Fruit fly (Drosophila melanogaster) whole organism, embryonic: ENCODE measurements around the gene CG42271.

Experiments
- Bteb2 ChIP-seq: fragments of 200-800 bp; sonication (Bioruptor generic); optimal IDR thresholded peaks from 2 replicates; lab custom pipeline; 2016; ENCODE audit warnings: missing biosample characterization, missing genetic modification characterization
- CG10147 ChIP-seq: fragments of 200-800 bp; sonication (Bioruptor generic); optimal IDR thresholded peaks from 2 replicates; lab custom pipeline; 2019; ENCODE audit warnings: missing biosample characterization, mild to moderate bottlenecking, missing genetic modification characterization, moderate library complexity
- CG11504 ChIP-seq: fragments of 200-800 bp; sonication (Bioruptor generic); optimal IDR thresholded peaks from 3 replicates; lab custom pipeline; 2019; ENCODE audit warnings: missing biosample characterization, mild to moderate bottlenecking, missing genetic modification characterization, moderate library complexity
- CG12071 ChIP-seq: fragments of 200-800 bp; sonication (Bioruptor generic); optimal IDR thresholded peaks from 3 replicates; lab custom pipeline; 2018; ENCODE audit warnings: missing biosample characterization, mild to moderate bottlenecking, missing genetic modification characterization
- CG12219 ChIP-seq: fragments of 200-800 bp; sonication (Bioruptor generic); optimal IDR thresholded peaks from 3 replicates; lab custom pipeline; 2018; ENCODE audit warnings: missing biosample characterization, mild to moderate bottlenecking, missing genetic modification characterization
- CG12299 ChIP-seq: fragments of 200-800 bp; sonication (Bioruptor generic); optimal IDR thresholded peaks from 2 replicates; lab custom pipeline; 2018; ENCODE audit warnings: missing biosample characterization, mild to moderate bottlenecking, missing genetic modification characterization
- CG12391 ChIP-seq: fragments of 200-800 bp; sonication (Bioruptor generic); optimal IDR thresholded peaks from 3 replicates; lab custom pipeline; 2018; ENCODE audit warnings: missing biosample characterization, mild to moderate bottlenecking, missing genetic modification characterization, moderate library complexity
- CG13123 ChIP-seq: fragments of 200-800 bp; sonication (Bioruptor generic); optimal IDR thresholded peaks from 2 replicates; lab custom pipeline; 2016; ENCODE audit warnings: missing biosample characterization, missing genetic modification characterization
- CG14710 ChIP-seq: fragments of 200-800 bp; sonication (Bioruptor generic); optimal IDR thresholded peaks from 3 replicates; lab custom pipeline; 2019; ENCODE audit warnings: missing biosample characterization, mild to moderate bottlenecking, missing genetic modification characterization, moderate library complexity
- CG14965 ChIP-seq: fragments of 200-800 bp; sonication (Bioruptor generic); optimal IDR thresholded peaks from 2 replicates; lab custom pipeline; 2016; ENCODE audit warnings: missing biosample characterization, missing genetic modification characterization, borderline replicate concordance
- CG1647 ChIP-seq: fragments of 200-800 bp; sonication (Bioruptor generic); optimal IDR thresholded peaks from 3 replicates; lab custom pipeline; 2016; ENCODE audit warnings: missing biosample characterization, missing genetic modification characterization
- CG16815 ChIP-seq: fragments of 200-800 bp; sonication (Bioruptor generic); optimal IDR thresholded peaks from 3 replicates; lab custom pipeline; 2017; ENCODE audit warnings: missing biosample characterization, mild to moderate bottlenecking, missing genetic modification characterization
- CG2116 ChIP-seq: fragments of 200-800 bp; sonication (Bioruptor generic); optimal IDR thresholded peaks from 3 replicates; lab custom pipeline; 2018; ENCODE audit warnings: missing biosample characterization, mild to moderate bottlenecking, missing genetic modification characterization
- CG2712 ChIP-seq: fragments of 200-800 bp; optimal IDR thresholded peaks from 3 replicates; lab custom pipeline; 2019; ENCODE audit warnings: missing biosample characterization, mild to moderate bottlenecking, missing genetic modification characterization, moderate library complexity
- CG4424 ChIP-seq: fragments of 200-800 bp; sonication (Bioruptor generic); optimal IDR thresholded peaks from 3 replicates; lab custom pipeline; 2016; ENCODE audit warnings: missing biosample characterization, missing genetic modification characterization
- CG4617 ChIP-seq: fragments of 200-800 bp; sonication (Bioruptor generic); optimal IDR thresholded peaks from 3 replicates; lab custom pipeline; 2016; ENCODE audit warnings: missing biosample characterization, missing genetic modification characterization, borderline replicate concordance
- CG6654 ChIP-seq: fragments of 200-800 bp; sonication (Bioruptor generic); optimal IDR thresholded peaks from 2 replicates; lab custom pipeline; 2017; ENCODE audit warnings: missing biosample characterization, mild to moderate bottlenecking, missing genetic modification characterization
- CG7357 ChIP-seq: fragments of 200-800 bp; sonication (Bioruptor generic); IDR thresholded peaks from 3 replicates; pipeline ENCODE4 v1.3.6; 2022; ENCODE audit warnings: missing biosample characterization, missing genetic modification characterization
- CG9215 ChIP-seq: fragments of 200-800 bp; sonication (Bioruptor generic); IDR thresholded peaks from 2 replicates; pipeline ENCODE4 v1.3.6; 2022; ENCODE audit warnings: missing biosample characterization, missing genetic modification characterization
- CG9609 ChIP-seq: fragments of 200-800 bp; sonication (Bioruptor generic); optimal IDR thresholded peaks from 3 replicates; lab custom pipeline; 2016; ENCODE audit warnings: missing biosample characterization, missing genetic modification characterization
- CG9727 ChIP-seq: fragments of 200-800 bp; sonication (Bioruptor generic); optimal IDR thresholded peaks from 3 replicates; lab custom pipeline; 2017; ENCODE audit warnings: missing biosample characterization, mild to moderate bottlenecking, missing genetic modification characterization
- CG9876 ChIP-seq: fragments of 200-800 bp; sonication (Bioruptor generic); optimal IDR thresholded peaks from 2 replicates; lab custom pipeline; 2016; ENCODE audit warnings: missing biosample characterization, missing genetic modification characterization
- Camta ChIP-seq: fragments of 200-800 bp; sonication (Bioruptor generic); optimal IDR thresholded peaks from 2 replicates; lab custom pipeline; 2016; ENCODE audit warnings: missing biosample characterization, missing genetic modification characterization
- E2f2 ChIP-seq: fragments of 200-800 bp; sonication (Bioruptor generic); IDR thresholded peaks from 2 replicates; pipeline ENCODE4 v1.3.6; 2022; ENCODE audit warnings: missing biosample characterization, missing genetic modification characterization
- Elba2 ChIP-seq: fragments of 200-800 bp; sonication (Bioruptor generic); optimal IDR thresholded peaks from 3 replicates; lab custom pipeline; 2016; ENCODE audit warnings: missing biosample characterization, missing genetic modification characterization
- HLH3B ChIP-seq: fragments of 200-800 bp; sonication (Bioruptor generic); IDR thresholded peaks from 2 replicates; pipeline ENCODE4 v1.3.6; 2022; ENCODE audit warnings: missing biosample characterization, missing genetic modification characterization
- HmgZ ChIP-seq: fragments of 200-800 bp; sonication (Bioruptor generic); optimal IDR thresholded peaks from 2 replicates; lab custom pipeline; 2018; ENCODE audit warnings: missing biosample characterization, mild to moderate bottlenecking, missing genetic modification characterization
- Hr39 ChIP-seq: fragments of >200 bp; optimal IDR thresholded peaks from 2 replicates; lab custom pipeline; 2017
- Med ChIP-seq: fragments of 200-800 bp; sonication (Bioruptor generic); peaks from one replicate; lab custom pipeline; 2016; ENCODE audit warnings: missing biosample characterization, missing genetic modification characterization, mild to moderate bottlenecking, inconsistent platforms, moderate library complexity
- Rx ChIP-seq: fragments of 200-800 bp; sonication (Bioruptor generic); IDR thresholded peaks from 2 replicates; pipeline ENCODE4 v1.3.6; 2022; ENCODE audit warnings: missing biosample characterization, missing genetic modification characterization
- Side ChIP-seq: fragments of 200-800 bp; sonication (Bioruptor generic); optimal IDR thresholded peaks from 2 replicates; lab custom pipeline; 2016; ENCODE audit warnings: missing biosample characterization, missing genetic modification characterization
- Sry-δ ChIP-seq: fragments of 200-800 bp; sonication (Bioruptor generic); optimal IDR thresholded peaks from 2 replicates; lab custom pipeline; 2016; ENCODE audit warnings: missing biosample characterization, missing genetic modification characterization
- dimm ChIP-seq: fragments of 200-800 bp; sonication (Bioruptor generic); IDR thresholded peaks from 2 replicates; pipeline ENCODE4 v1.3.6; 2022; ENCODE audit warnings: missing biosample characterization, missing genetic modification characterization
- dmrt11E ChIP-seq: fragments of 200-800 bp; sonication (Bioruptor generic); optimal IDR thresholded peaks from 3 replicates; lab custom pipeline; 2018; ENCODE audit warnings: missing biosample characterization, mild to moderate bottlenecking, missing genetic modification characterization, moderate library complexity
- dysf ChIP-seq: fragments of 200-800 bp; sonication (Bioruptor generic); IDR thresholded peaks from 3 replicates; pipeline ENCODE4 v1.3.6; 2022; ENCODE audit warnings: missing biosample characterization, missing genetic modification characterization
- grn ChIP-seq: fragments of 200-800 bp; sonication (Bioruptor generic); optimal IDR thresholded peaks from 3 replicates; lab custom pipeline; 2017; ENCODE audit warnings: missing biosample characterization, missing genetic modification characterization
- gsb-n ChIP-seq: fragments of 200-800 bp; sonication (Bioruptor generic); optimal IDR thresholded peaks from 3 replicates; lab custom pipeline; 2018; ENCODE audit warnings: missing biosample characterization, mild to moderate bottlenecking, missing genetic modification characterization
- gt ChIP-seq: fragments of 200-800 bp; sonication (Bioruptor generic); IDR thresholded peaks from 2 replicates; pipeline ENCODE4 v1.3.6; 2022; ENCODE audit warnings: missing biosample characterization, missing genetic modification characterization
- h ChIP-seq: fragments of >200 bp; optimal IDR thresholded peaks from 2 replicates; lab custom pipeline; 2017
- ind ChIP-seq: fragments of 200-800 bp; sonication (Bioruptor generic); optimal IDR thresholded peaks from 3 replicates; lab custom pipeline; 2016; ENCODE audit warnings: missing biosample characterization, missing genetic modification characterization
- inv ChIP-seq: fragments of 200-800 bp; sonication (Bioruptor generic); IDR thresholded peaks from 2 replicates; pipeline ENCODE4 v1.3.6; 2022; ENCODE audit warnings: missing biosample characterization, missing genetic modification characterization; ENCODE audit not compliant: partially characterized antibody
- lab ChIP-seq: fragments of 200-800 bp; sonication (Bioruptor generic); optimal IDR thresholded peaks from 3 replicates; lab custom pipeline; 2017; ENCODE audit warnings: missing biosample characterization, missing genetic modification characterization, mild to moderate bottlenecking, moderate library complexity, missing genetic modification reagents
- lola ChIP-seq, 3 experiments: fragments of >200 bp in 2 of 3; fragments of 200-800 bp in 1 of 3; sonication (Bioruptor generic) in 1 of 3; optimal IDR thresholded peaks; 2 replicates each; lab custom pipeline; 2017 to 2019; ENCODE audit warnings: missing biosample characterization in 3 of 3, missing genetic modification characterization in 3 of 3, mild to moderate bottlenecking in 1 of 3, moderate library complexity in 1 of 3
- lov ChIP-seq, 2 experiments: fragments of 200-800 bp in 1 of 2; fragments of >200 bp in 1 of 2; sonication (Bioruptor generic) in 1 of 2; IDR thresholded peaks in 1 of 2; optimal IDR thresholded peaks in 1 of 2; 2 replicates in 1 of 2; 3 replicates in 1 of 2; pipeline versions ENCODE4 v1.3.6 to Lab custom; 2017 to 2022; ENCODE audit warnings: missing biosample characterization in 1 of 2, missing genetic modification characterization in 1 of 2
- nau ChIP-seq: fragments of 200-800 bp; sonication (Bioruptor generic); optimal IDR thresholded peaks from 3 replicates; lab custom pipeline; 2017; ENCODE audit warnings: missing biosample characterization, mild to moderate bottlenecking, missing genetic modification characterization, missing genetic modification reagents
- run ChIP-seq: fragments of 200-800 bp; sonication (Bioruptor generic); optimal IDR thresholded peaks from 3 replicates; lab custom pipeline; 2018; ENCODE audit warnings: missing biosample characterization, mild to moderate bottlenecking, missing genetic modification characterization
- salm ChIP-seq: fragments of 200-800 bp; sonication (Bioruptor generic); optimal IDR thresholded peaks from 2 replicates; lab custom pipeline; 2018; ENCODE audit warnings: missing biosample characterization, mild to moderate bottlenecking, missing genetic modification characterization
- sug ChIP-seq: fragments of 200-800 bp; optimal IDR thresholded peaks from 2 replicates; lab custom pipeline; 2019; ENCODE audit warnings: missing biosample characterization, mild to moderate bottlenecking, missing genetic modification characterization, moderate library complexity
- toy ChIP-seq: fragments of 200-800 bp; sonication (Bioruptor generic); IDR thresholded peaks from 2 replicates; pipeline ENCODE4 v1.3.6; 2022; ENCODE audit warnings: missing biosample characterization, missing genetic modification characterization
- trem ChIP-seq: fragments of 200-800 bp; optimal IDR thresholded peaks from 3 replicates; lab custom pipeline; 2019; ENCODE audit warnings: missing biosample characterization, mild to moderate bottlenecking, missing genetic modification characterization, moderate library complexity

CG42271 gene

dm6 chrX:14213509-14214154, 20.2 kb downstream of the CG42271 start (continued):
- TF ChIP-seq CG10147 (GFP tag; lab: Kevin White, UChicago), result no peak
- TF ChIP-seq trem (tag; lab: Kevin White, UChicago), result no peak
- peak; percentile 65 for TF ChIP-seq CG11504
- peak; percentile 23 for TF ChIP-seq ind (GFP tag; lab: Kevin White, UChicago)
- TF ChIP-seq lola (GFP tag; optimal IDR thresholded peaks at IDR 0.05; lab: Kevin White, UChicago), result peak in 1 of 3 experiments; percentile 4
- no peak for TF ChIP-seq dimm (GFP tag; lab: Robert Waterston, UW)
- peak; percentile 47 for TF ChIP-seq CG12391 (tag; lab: Kevin White, UChicago)
- no peak for TF ChIP-seq CG7357 (GFP tag; lab: Robert Waterston, UW)
- peak; percentile 7 for TF ChIP-seq dmrt11E
- peak; percentile 28 for TF ChIP-seq Camta (GFP tag; lab: Kevin White, UChicago)
- peak; percentile 76 for TF ChIP-seq Med (GFP tag; lab: Kevin White, UChicago)
- TF ChIP-seq h (lab: Kevin White, UChicago), result no peak
- peak; percentile 3 for TF ChIP-seq CG1647 (GFP tag; lab: Kevin White, UChicago)
- peak; percentile 12 for TF ChIP-seq lab (GFP tag; lab: Kevin White, UChicago)
- TF ChIP-seq CG9876 (GFP tag; lab: Kevin White, UChicago), result no peak
- TF ChIP-seq Elba2, result no peak
- TF ChIP-seq gt (GFP tag; lab: Robert Waterston, UW), result no peak
- peak; percentile 14 for TF ChIP-seq sug (tag; lab: Kevin White, UChicago)
- no peak for TF ChIP-seq Bteb2 (GFP tag; lab: Kevin White, UChicago)
- no peak for TF ChIP-seq gsb-n (tag; lab: Kevin White, UChicago)
- TF ChIP-seq run (tag; lab: Kevin White, UChicago), result no peak
- TF ChIP-seq inv (GFP tag; lab: Robert Waterston, UW), result no peak
- no peak for TF ChIP-seq grn
- no peak for TF ChIP-seq Hr39 (lab: Kevin White, UChicago)
- TF ChIP-seq CG16815, result no peak
- no peak for TF ChIP-seq CG13123 (GFP tag; lab: Kevin White, UChicago)
- TF ChIP-seq toy (GFP tag; lab: Robert Waterston, UW), result no peak
- TF ChIP-seq CG12071 (GFP tag; lab: Kevin White, UChicago), result peak; percentile 13
- peak; percentile 11 for TF ChIP-seq CG14710
- peak; percentile 20 for TF ChIP-seq Sry-δ (GFP tag; lab: Kevin White, UChicago)
- peak; percentile 43 for TF ChIP-seq CG4424 (GFP tag; lab: Kevin White, UChicago)
- no peak for TF ChIP-seq CG4617
- TF ChIP-seq lov (optimal IDR thresholded peaks at IDR 0.05; lab: Kevin White, UChicago), result no peak
- TF ChIP-seq lov (GFP tag; IDR thresholded peaks at IDR 0.05; lab: Robert Waterston, UW), result no peak
- no peak for TF ChIP-seq CG14965 (GFP tag; lab: Kevin White, UChicago)
- TF ChIP-seq nau (GFP tag; lab: Kevin White, UChicago), result no peak
- TF ChIP-seq CG2116, result peak; percentile 95
- TF ChIP-seq CG9215 (GFP tag; lab: Robert Waterston, UW), result no peak
- TF ChIP-seq CG6654 (GFP tag; lab: Kevin White, UChicago), result no peak
- TF ChIP-seq HLH3B (GFP tag; lab: Robert Waterston, UW), result peak; percentile 36; the same call in 1 of the 2 replicates
- peak; percentile 44 for TF ChIP-seq CG2712 (tag; lab: Kevin White, UChicago)
- no peak for TF ChIP-seq CG12219 (GFP tag; lab: Kevin White, UChicago)
- peak; percentile 51; the same call in 1 of the 3 replicates for TF ChIP-seq dysf (GFP tag; lab: Robert Waterston, UW)
- no peak for TF ChIP-seq Rx (GFP tag; lab: Robert Waterston, UW)
- no peak for TF ChIP-seq salm (tag; lab: Kevin White, UChicago)
- no peak for TF ChIP-seq CG9609 (GFP tag; lab: Kevin White, UChicago)
- peak; percentile 4 for TF ChIP-seq CG9727 (GFP tag; lab: Kevin White, UChicago)
- TF ChIP-seq E2f2 (GFP tag; lab: Robert Waterston, UW), result peak; percentile 29; the same call in 1 of the 2 replicates
- TF ChIP-seq Side (GFP tag; lab: Kevin White, UChicago), result no peak
- no peak for TF ChIP-seq HmgZ
- TF ChIP-seq CG12299 (tag; lab: Kevin White, UChicago), result peak; percentile 38
